Worm (Caenorhabditis elegans) whole organism, L1 larva: ENCODE data around the gene plg-1.

Experiments
- C04F5.9 ChIP-seq: sonication (generic microtip); optimal IDR thresholded peaks from 2 replicates; lab custom pipeline; 2016; ENCODE audit warnings: missing genetic modification characterization, missing compliant biosample characterization
- C16A3.4 ChIP-seq: fragments of 150-350 bp; optimal IDR thresholded peaks from 2 replicates; lab custom pipeline; 2014; ENCODE audit warnings: missing biosample characterization, missing genetic modification characterization
- Y116A8C.19 ChIP-seq: sonication (generic microtip); optimal IDR thresholded peaks from 2 replicates; lab custom pipeline; 2016; ENCODE audit warnings: missing compliant biosample characterization, missing genetic modification characterization, borderline replicate concordance
- aha-1 ChIP-seq: fragments of 150-350 bp; optimal IDR thresholded peaks from 2 replicates; lab custom pipeline; 2014; ENCODE audit warnings: missing biosample characterization, missing genetic modification characterization
- alr-1 ChIP-seq: fragments of 200-800 bp; sonication (Bioruptor generic); optimal IDR thresholded peaks from 2 replicates; lab custom pipeline; 2018; ENCODE audit warnings: borderline replicate concordance, mild to moderate bottlenecking, missing genetic modification characterization, missing compliant biosample characterization
- aly-2 ChIP-seq: fragments of 150-350 bp; optimal IDR thresholded peaks from 2 replicates; lab custom pipeline; 2014; ENCODE audit warnings: missing biosample characterization, missing genetic modification characterization
- ceh-8 ChIP-seq: fragments of 200-800 bp; sonication (Bioruptor generic); optimal IDR thresholded peaks from 2 replicates; lab custom pipeline; 2018; ENCODE audit warnings: mild to moderate bottlenecking, missing genetic modification characterization, moderate library complexity, missing compliant biosample characterization
- ceh-88 ChIP-seq: fragments of 200-800 bp; sonication (Bioruptor generic); IDR thresholded peaks from 2 replicates; pipeline ENCODE4 v1.3.6; 2022; ENCODE audit warnings: missing genetic modification characterization, missing compliant biosample characterization
- ceh-90 ChIP-seq: sonication (generic microtip); optimal IDR thresholded peaks from 2 replicates; lab custom pipeline; 2016; ENCODE audit warnings: missing genetic modification characterization, missing compliant biosample characterization
- ces-1 ChIP-seq: fragments of 150-350 bp; optimal IDR thresholded peaks from 2 replicates; lab custom pipeline; 2014; ENCODE audit warnings: missing biosample characterization, missing genetic modification reagents, missing genetic modification characterization
- dsc-1 ChIP-seq: sonication (generic microtip); optimal IDR thresholded peaks from 2 replicates; lab custom pipeline; 2016; ENCODE audit warnings: mild to moderate bottlenecking, missing genetic modification characterization, missing compliant biosample characterization
- efl-3 ChIP-seq: fragments of 200-800 bp; sonication (Bioruptor generic); optimal IDR thresholded peaks from 2 replicates; lab custom pipeline; 2018; ENCODE audit warnings: mild to moderate bottlenecking, missing genetic modification characterization, missing compliant biosample characterization
- egl-13 ChIP-seq: sonication (generic microtip); optimal IDR thresholded peaks from 2 replicates; lab custom pipeline; 2016; ENCODE audit warnings: missing genotype, missing genetic modification reagents, missing genetic modification characterization, missing compliant biosample characterization
- elt-2 ChIP-seq: sonication (generic microtip); optimal IDR thresholded peaks from 2 replicates; lab custom pipeline; 2016; ENCODE audit warnings: missing genetic modification characterization, mild to moderate bottlenecking, inconsistent platforms, missing compliant biosample characterization, missing genetic modification reagents
- fkh-10 ChIP-seq: sonication (generic microtip); optimal IDR thresholded peaks from 2 replicates; lab custom pipeline; 2017; ENCODE audit warnings: missing biosample characterization, missing genetic modification reagents, missing genetic modification characterization
- fos-1 ChIP-seq: fragments of 150-350 bp; optimal IDR thresholded peaks from 2 replicates; lab custom pipeline; 2014; ENCODE audit warnings: missing biosample characterization, missing genetic modification characterization
- hlh-4 ChIP-seq: sonication (generic microtip); optimal IDR thresholded peaks from 2 replicates; lab custom pipeline; 2016; ENCODE audit warnings: mild to moderate bottlenecking, missing genetic modification characterization, missing compliant biosample characterization
- irx-1 ChIP-seq: sonication (generic microtip); optimal IDR thresholded peaks from 2 replicates; lab custom pipeline; 2016; ENCODE audit warnings: missing genetic modification characterization, missing compliant biosample characterization
- isw-1 ChIP-seq: fragments of 200-800 bp; sonication (Bioruptor generic); IDR thresholded peaks from 2 replicates; pipeline ENCODE4 v1.3.6; 2022; ENCODE audit warnings: missing genetic modification characterization, missing compliant biosample characterization
- lin-14 ChIP-seq: fragments of 200-800 bp; sonication (Bioruptor generic); optimal IDR thresholded peaks from 2 replicates; lab custom pipeline; 2018; ENCODE audit warnings: mild to moderate bottlenecking, missing genetic modification characterization, moderate library complexity, missing compliant biosample characterization
- lin-35 ChIP-seq, 2 experiments: fragments of 150-350 bp; optimal IDR thresholded peaks; 2 replicates each; lab custom pipeline; 2014; ENCODE audit warnings: missing biosample characterization in 2 of 2, missing genetic modification characterization in 2 of 2, missing genetic modification reagents in 2 of 2
- lin-39 ChIP-seq: fragments of 150-350 bp; optimal IDR thresholded peaks from 2 replicates; lab custom pipeline; 2014; ENCODE audit warnings: missing biosample characterization, missing genetic modification reagents, missing genetic modification characterization
- lsy-2 ChIP-seq, 2 experiments: fragments of 150-350 bp; optimal IDR thresholded peaks; 2 replicates each; lab custom pipeline; 2014; ENCODE audit warnings: missing biosample characterization in 2 of 2, missing genetic modification characterization in 2 of 2
- mab-9 ChIP-seq: fragments of 200-800 bp; sonication (Bioruptor generic); IDR thresholded peaks from 2 replicates; pipeline ENCODE4 v1.3.6; 2022; ENCODE audit warnings: missing genetic modification reagents, missing genetic modification characterization, missing compliant biosample characterization
- mef-2 ChIP-seq: fragments of 150-350 bp; optimal IDR thresholded peaks from 2 replicates; lab custom pipeline; 2014; ENCODE audit warnings: missing biosample characterization, missing genetic modification characterization
- mep-1 ChIP-seq: fragments of 150-350 bp; optimal IDR thresholded peaks from 2 replicates; lab custom pipeline; 2014; ENCODE audit warnings: missing biosample characterization, missing genetic modification characterization
- nhr-11 ChIP-seq: fragments of 150-350 bp; optimal IDR thresholded peaks from 2 replicates; lab custom pipeline; 2014; ENCODE audit warnings: missing biosample characterization, missing genetic modification characterization
- nhr-20 ChIP-seq: sonication (generic microtip); optimal IDR thresholded peaks from 2 replicates; lab custom pipeline; 2016; ENCODE audit warnings: mild to moderate bottlenecking, missing genetic modification characterization, missing compliant biosample characterization
- nhr-28 ChIP-seq: fragments of 150-350 bp; optimal IDR thresholded peaks from 2 replicates; lab custom pipeline; 2014; ENCODE audit warnings: missing biosample characterization, missing genetic modification characterization
- nhr-47 ChIP-seq: sonication (generic microtip); optimal IDR thresholded peaks from 2 replicates; lab custom pipeline; 2016; ENCODE audit warnings: mild to moderate bottlenecking, missing genetic modification characterization, moderate library complexity, missing compliant biosample characterization
- nhr-76 ChIP-seq: sonication (generic microtip); optimal IDR thresholded peaks from 2 replicates; lab custom pipeline; 2017; ENCODE audit warnings: missing biosample characterization, missing genetic modification characterization
- nhr-85 ChIP-seq: sonication (generic microtip); peaks from one replicate; lab custom pipeline; 2016; ENCODE audit warnings: missing genetic modification characterization, inconsistent platforms, missing compliant biosample characterization
- nhr-90 ChIP-seq: sonication (generic microtip); optimal IDR thresholded peaks from 2 replicates; lab custom pipeline; 2016; ENCODE audit warnings: mild to moderate bottlenecking, missing genetic modification characterization, missing compliant biosample characterization; ENCODE audit not compliant: poor library complexity
- pax-3 ChIP-seq: fragments of 200-800 bp; sonication (Bioruptor generic); optimal IDR thresholded peaks from 2 replicates; lab custom pipeline; 2018; ENCODE audit warnings: mild to moderate bottlenecking, missing genetic modification characterization, moderate library complexity, missing compliant biosample characterization
- skn-1 ChIP-seq: fragments of 150-350 bp; optimal IDR thresholded peaks from 2 replicates; lab custom pipeline; 2014; ENCODE audit warnings: missing biosample characterization, missing genetic modification characterization
- snpc-4 ChIP-seq: fragments of 150-350 bp; optimal IDR thresholded peaks from 2 replicates; lab custom pipeline; 2014; ENCODE audit warnings: missing biosample characterization, missing genetic modification characterization
- sptf-1 ChIP-seq: fragments of 150-350 bp; optimal IDR thresholded peaks from 2 replicates; lab custom pipeline; 2014; ENCODE audit warnings: missing biosample characterization, missing genetic modification characterization
- sup-37 ChIP-seq: fragments of 200-800 bp; sonication (Bioruptor generic); optimal IDR thresholded peaks from 2 replicates; lab custom pipeline; 2018; ENCODE audit warnings: mild to moderate bottlenecking, missing genetic modification characterization, missing compliant biosample characterization
- tbx-2 ChIP-seq: sonication (generic microtip); optimal IDR thresholded peaks from 2 replicates; lab custom pipeline; 2016; ENCODE audit warnings: missing genetic modification characterization, missing compliant biosample characterization
- unc-30 ChIP-seq: sonication (generic microtip); optimal IDR thresholded peaks from 2 replicates; lab custom pipeline; 2017; ENCODE audit warnings: missing biosample characterization, missing genetic modification characterization
- unc-86 ChIP-seq: sonication (generic microtip); optimal IDR thresholded peaks from 2 replicates; lab custom pipeline; 2016; ENCODE audit warnings: missing genetic modification characterization, missing compliant biosample characterization
- unc-98 ChIP-seq: fragments of 200-800 bp; sonication (Bioruptor generic); IDR thresholded peaks from 2 replicates; pipeline ENCODE4 v1.3.6; 2022; ENCODE audit warnings: missing genetic modification characterization, missing compliant biosample characterization
- xbp-1 ChIP-seq: sonication (generic microtip); optimal IDR thresholded peaks from 2 replicates; lab custom pipeline; 2016; ENCODE audit warnings: missing genetic modification characterization, missing compliant biosample characterization
- zag-1 ChIP-seq: fragments of 150-350 bp; optimal IDR thresholded peaks from 2 replicates; lab custom pipeline; 2014; ENCODE audit warnings: missing biosample characterization, missing genetic modification characterization
- ztf-4 ChIP-seq: fragments of 150-350 bp; optimal IDR thresholded peaks from 2 replicates; lab custom pipeline; 2014; ENCODE audit warnings: missing biosample characterization, missing genetic modification characterization

Gene plg-1

ce11 chrIII:8851961-8852360, at the start of gene plg-1:
Gene plg-1, plus strand, starts transcription at chrIII:8852261.
- no peak for TF ChIP-seq C16A3.4 (tag; lab: Kevin White, UChicago)
- no peak for TF ChIP-seq nhr-28 (tag; lab: Kevin White, UChicago)
- TF ChIP-seq mep-1 (tag; lab: Kevin White, UChicago): no peak
- TF ChIP-seq ceh-8: no peak
- no peak for TF ChIP-seq nhr-76 (tag; lab: Kevin White, UChicago)
- no peak for TF ChIP-seq ceh-88 (GFP tag; lab: Robert Waterston, UW)
- no peak for TF ChIP-seq ztf-4 (tag; lab: Kevin White, UChicago)
- TF ChIP-seq unc-98 (GFP tag; lab: Robert Waterston, UW): no peak
- no peak for TF ChIP-seq fos-1
- no peak for TF ChIP-seq nhr-47 (tag; lab: Kevin White, UChicago)
- TF ChIP-seq lin-35 (GFP tag; optimal IDR thresholded peaks at IDR 0.05; lab: Kevin White, UChicago): no peak
- no peak for TF ChIP-seq elt-2 (tag; lab: Kevin White, UChicago)
- no peak for TF ChIP-seq aha-1 (tag; lab: Kevin White, UChicago)
- TF ChIP-seq xbp-1 (tag; lab: Kevin White, UChicago): no peak
- no peak for TF ChIP-seq Y116A8C.19 (tag; lab: Kevin White, UChicago)
- TF ChIP-seq pax-3 (tag; lab: Kevin White, UChicago): no peak

DNA sequence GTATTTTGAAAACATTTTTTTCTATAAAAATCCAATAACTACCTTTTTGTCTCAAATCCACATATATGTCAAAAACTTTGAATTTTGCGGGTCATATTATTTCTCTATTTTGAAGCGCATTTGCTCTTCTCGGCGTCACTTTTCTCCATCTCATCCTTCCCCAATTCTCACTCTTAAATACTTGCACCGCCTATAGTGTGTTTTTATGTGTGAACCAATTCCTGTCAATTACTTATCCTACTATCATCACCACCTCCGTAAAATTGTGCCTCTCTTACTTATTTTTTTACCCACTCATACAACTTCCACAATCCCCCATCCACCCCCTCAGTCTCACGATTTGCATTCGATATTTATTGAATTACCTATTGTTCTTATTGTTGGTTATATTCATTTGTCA, 46.2 kb upstream of the plg-1 start:
- TF ChIP-seq mep-1 (tag; lab: Kevin White, UChicago) (no peak), dsc-1 (tag; lab: Kevin White, UChicago) (no peak), aly-2 (tag; lab: Kevin White, UChicago) (peak; percentile 3), nhr-85 (tag; lab: Kevin White, UChicago) (peak; percentile 71), nhr-90 (tag; lab: Kevin White, UChicago) (no peak)

- TF ChIP-seq ces-1 (GFP tag; lab: Kevin White, UChicago) (no peak), lin-14 (GFP tag; lab: Kevin White, UChicago) (no peak), unc-30 (tag; lab: Kevin White, UChicago) (no peak), isw-1 (GFP tag; lab: Robert Waterston, UW) (no peak), lin-35 (GFP tag; optimal IDR thresholded peaks at IDR 0.05; lab: Kevin White, UChicago) (no peak), hlh-4 (no peak), ceh-8 (no peak), skn-1 (tag; lab: Kevin White, UChicago) (no peak), mab-9 (GFP tag; lab: Robert Waterston, UW) (no peak), C04F5.9 (no peak), lin-39 (tag; lab: Kevin White, UChicago) (no peak), tbx-2 (tag; lab: Kevin White, UChicago) (no peak), lsy-2 (tag; optimal IDR thresholded peaks at IDR 0.05; lab: Kevin White, UChicago) (no peak), ceh-90 (no peak), alr-1 (tag; lab: Kevin White, UChicago) (no peak), Y116A8C.19 (tag; lab: Kevin White, UChicago) (no peak), efl-3 (GFP tag; lab: Kevin White, UChicago) (no peak), nhr-11 (no peak)
Observed at ce11 chrIII:8807246-8807645, 44.8 kb upstream of the plg-1 start, which contains the start of gene F54F2.7. Gene F54F2.7, minus strand, starts transcription at chrIII:8807346.

DNA sequence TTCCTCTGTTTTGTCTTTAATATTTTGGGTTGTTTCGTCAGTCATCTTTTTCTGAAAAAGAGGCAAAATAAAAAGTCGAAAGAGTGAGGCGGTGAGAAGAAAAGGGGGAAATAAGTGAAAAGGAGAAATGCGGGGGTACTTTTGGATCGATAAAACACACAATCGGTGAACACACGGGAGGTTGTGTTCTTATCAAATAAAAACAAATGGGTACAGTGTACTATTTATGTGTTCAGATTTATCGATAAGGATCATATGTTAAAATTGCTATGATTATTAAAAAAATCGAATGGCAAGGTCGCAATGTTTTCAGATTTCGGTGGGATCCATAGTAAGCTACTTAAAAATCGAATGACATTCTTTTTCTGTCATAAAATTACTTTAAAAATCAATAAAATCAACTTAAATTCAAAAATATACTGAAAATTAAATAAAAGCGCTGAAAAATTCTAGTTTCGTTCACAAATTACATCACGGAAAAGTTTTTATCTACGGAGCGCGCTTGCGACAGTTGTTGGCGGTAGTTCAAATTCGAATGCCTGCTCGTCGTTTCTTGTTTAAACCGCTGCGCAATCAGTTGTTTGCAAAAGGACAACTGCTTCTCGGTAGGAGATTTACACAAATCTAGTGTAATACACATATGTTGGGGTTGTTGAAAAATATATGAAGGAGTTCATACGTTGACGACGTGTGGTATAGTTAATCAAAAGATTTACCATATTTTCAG, 42.7 kb upstream of the plg-1 start, which contains the start of gene prx-19:
Gene prx-19 (minus strand): TSS at position 51 of the 727 bp plus-strand sequence.
- TF ChIP-seq nhr-28 (tag; lab: Kevin White, UChicago) (no peak), efl-3 (GFP tag; lab: Kevin White, UChicago) (no peak), ceh-90 (no peak), sptf-1 (no peak), snpc-4 (peak; percentile 22), irx-1 (no peak), isw-1 (GFP tag; lab: Robert Waterston, UW) (0 out of 2 replicates have a peak, but pooled peaks have one; percentile 8), unc-86 (no peak), unc-30 (tag; lab: Kevin White, UChicago) (no peak), nhr-20 (peak; percentile 68), nhr-90 (tag; lab: Kevin White, UChicago) (peak; percentile 47), tbx-2 (tag; lab: Kevin White, UChicago) (peak; percentile 49), C16A3.4 (tag; lab: Kevin White, UChicago) (peak; percentile 60), egl-13 (tag; lab: Kevin White, UChicago) (no peak), ceh-8 (no peak), fkh-10 (GFP tag; lab: Kevin White, UChicago) (no peak), sup-37 (no peak), mef-2 (no peak), pax-3 (tag; lab: Kevin White, UChicago) (no peak), zag-1 (no peak), mab-9 (GFP tag; lab: Robert Waterston, UW) (no peak)
